Worm (Caenorhabditis elegans) whole organism, L2 larva: ENCODE results near the gene T12D8.5.

ENCODE experiments used
- C34F6.9 ChIP-seq: fragments of 150-350 bp; optimal IDR thresholded peaks from 2 replicates; lab custom pipeline; 2014; ENCODE audit warnings: missing biosample characterization, missing genetic modification characterization
- F13H6.1 ChIP-seq: sonication (generic microtip); optimal IDR thresholded peaks from 2 replicates; lab custom pipeline; 2016; ENCODE audit warnings: missing genetic modification characterization, missing compliant biosample characterization
- Y55F3AM.14 ChIP-seq: fragments of 200-800 bp; sonication (Bioruptor generic); optimal IDR thresholded peaks from 2 replicates; lab custom pipeline; 2018; ENCODE audit warnings: mild to moderate bottlenecking, missing genetic modification characterization, missing compliant biosample characterization
- ZK546.5 ChIP-seq: sonication (generic microtip); optimal IDR thresholded peaks from 2 replicates; lab custom pipeline; 2017; ENCODE audit warnings: missing biosample characterization, missing genetic modification characterization
- alr-1 ChIP-seq: fragments of 150-350 bp; optimal IDR thresholded peaks from 2 replicates; lab custom pipeline; 2014; ENCODE audit warnings: missing biosample characterization, missing genetic modification characterization
- ama-1 ChIP-seq: fragments of 150-350 bp; optimal IDR thresholded peaks from 2 replicates; lab custom pipeline; 2018; ENCODE audit warnings: inconsistent platforms
- blmp-1 ChIP-seq: sonication (generic microtip); optimal IDR thresholded peaks from 2 replicates; lab custom pipeline; 2017; ENCODE audit warnings: missing genetic modification characterization, mild to moderate bottlenecking, missing compliant biosample characterization, antibody characterized with exemption, moderate library complexity; ENCODE audit not compliant: insufficient read depth
- ceh-82 ChIP-seq: fragments of 150-350 bp; optimal IDR thresholded peaks from 2 replicates; lab custom pipeline; 2014; ENCODE audit warnings: missing biosample characterization, missing genetic modification characterization
- crh-2 ChIP-seq: sonication (generic microtip); optimal IDR thresholded peaks from 2 replicates; lab custom pipeline; 2017; ENCODE audit warnings: missing biosample characterization, missing genetic modification characterization
- elt-1 ChIP-seq: fragments of 150-350 bp; optimal IDR thresholded peaks from 2 replicates; lab custom pipeline; 2014; ENCODE audit warnings: missing biosample characterization, missing genetic modification characterization
- elt-3 ChIP-seq: sonication (generic microtip); optimal IDR thresholded peaks from 2 replicates; lab custom pipeline; 2017; ENCODE audit warnings: missing biosample characterization, missing genetic modification characterization
- gmeb-1 ChIP-seq: fragments of 150-350 bp; optimal IDR thresholded peaks from 2 replicates; lab custom pipeline; 2014; ENCODE audit warnings: missing biosample characterization, missing genetic modification characterization
- lin-11 ChIP-seq: fragments of 150-350 bp; sonication (generic microtip); optimal IDR thresholded peaks from 2 replicates; lab custom pipeline; 2014; ENCODE audit warnings: missing biosample characterization, missing genetic modification characterization, inconsistent platforms, mixed read lengths
- lin-13 ChIP-seq: fragments of 150-350 bp; optimal IDR thresholded peaks from 2 replicates; lab custom pipeline; 2014; ENCODE audit warnings: missing biosample characterization, missing genetic modification reagents, missing genetic modification characterization
- lin-39 ChIP-seq: fragments of 150-350 bp; optimal IDR thresholded peaks from 2 replicates; lab custom pipeline; 2014; ENCODE audit warnings: missing biosample characterization, missing genetic modification reagents, missing genetic modification characterization
- lsy-2 ChIP-seq, 2 experiments: fragments of 150-350 bp in 1 of 2; sonication (generic microtip) in 1 of 2; optimal IDR thresholded peaks; 2 replicates each; lab custom pipeline; 2014 to 2017; ENCODE audit warnings: missing biosample characterization in 2 of 2, missing genetic modification characterization in 2 of 2
- mab-5 ChIP-seq: fragments of 150-350 bp; optimal IDR thresholded peaks from 2 replicates; lab custom pipeline; 2014; ENCODE audit warnings: missing biosample characterization, missing genetic modification characterization
- nhr-10 ChIP-seq: sonication (generic microtip); optimal IDR thresholded peaks from 2 replicates; lab custom pipeline; 2017; ENCODE audit warnings: missing biosample characterization, missing genetic modification characterization
- nhr-11 ChIP-seq: fragments of 150-350 bp; optimal IDR thresholded peaks from 2 replicates; lab custom pipeline; 2014; ENCODE audit warnings: missing biosample characterization, missing genetic modification characterization
- nhr-129 ChIP-seq: fragments of 150-350 bp; optimal IDR thresholded peaks from 2 replicates; lab custom pipeline; 2014; ENCODE audit warnings: missing biosample characterization, missing genetic modification characterization
- nhr-21 ChIP-seq: fragments of 150-350 bp; optimal IDR thresholded peaks from 2 replicates; lab custom pipeline; 2014; ENCODE audit warnings: missing biosample characterization, missing genetic modification characterization
- nhr-237 ChIP-seq: fragments of 150-350 bp; optimal IDR thresholded peaks from 2 replicates; lab custom pipeline; 2014; ENCODE audit warnings: missing biosample characterization, missing genetic modification characterization
- nhr-25 ChIP-seq: fragments of 150-350 bp; sonication (generic microtip); optimal IDR thresholded peaks from 3 replicates; lab custom pipeline; 2014; ENCODE audit warnings: missing biosample characterization, missing genetic modification characterization
- nhr-6 ChIP-seq: fragments of 150-350 bp; optimal IDR thresholded peaks from 2 replicates; lab custom pipeline; 2014; ENCODE audit warnings: missing biosample characterization, missing genetic modification characterization
- nhr-77 ChIP-seq: fragments of 150-350 bp; optimal IDR thresholded peaks from 2 replicates; lab custom pipeline; 2014; ENCODE audit warnings: missing biosample characterization, missing genetic modification characterization
- peb-1 ChIP-seq: fragments of 150-350 bp; optimal IDR thresholded peaks from 2 replicates; lab custom pipeline; 2014; ENCODE audit warnings: missing biosample characterization, missing genetic modification characterization
- sem-4 ChIP-seq: fragments of 150-350 bp; optimal IDR thresholded peaks from 2 replicates; lab custom pipeline; 2014; ENCODE audit warnings: missing biosample characterization, missing genetic modification reagents, missing genetic modification characterization
- sma-9 ChIP-seq, 2 experiments: fragments of 150-350 bp in 1 of 2; sonication (generic microtip) in 1 of 2; optimal IDR thresholded peaks; 2 replicates each; lab custom pipeline; 2014 to 2016; ENCODE audit warnings: missing genetic modification characterization in 2 of 2, mild to moderate bottlenecking in 1 of 2, missing biosample characterization in 1 of 2, missing compliant biosample characterization in 1 of 2, missing genetic modification reagents in 1 of 2, moderate library complexity in 1 of 2
- snpc-4 ChIP-seq: fragments of 150-350 bp; optimal IDR thresholded peaks from 2 replicates; lab custom pipeline; 2014; ENCODE audit warnings: missing biosample characterization, missing genetic modification characterization
- unc-39 ChIP-seq: fragments of 150-350 bp; optimal IDR thresholded peaks from 2 replicates; lab custom pipeline; 2014; ENCODE audit warnings: missing biosample characterization, missing genetic modification characterization
- unc-55 ChIP-seq: fragments of 150-350 bp; sonication (generic microtip); optimal IDR thresholded peaks from 3 replicates; lab custom pipeline; 2014; ENCODE audit warnings: missing biosample characterization, missing genetic modification reagents, missing genetic modification characterization
- zag-1 ChIP-seq: fragments of 150-350 bp; optimal IDR thresholded peaks from 2 replicates; lab custom pipeline; 2014; ENCODE audit warnings: missing biosample characterization, missing genetic modification characterization
- ztf-1 ChIP-seq: fragments of 200-800 bp; sonication (Bioruptor generic); conservative IDR thresholded peaks from 2 replicates; pipeline ENCODE4 v1.3.6; 2022; ENCODE audit warnings: missing genetic modification characterization, missing compliant biosample characterization
- ztf-4 ChIP-seq: fragments of 150-350 bp; optimal IDR thresholded peaks from 2 replicates; lab custom pipeline; 2014; ENCODE audit warnings: missing biosample characterization, missing genetic modification characterization

Gene T12D8.5

ce11 chrIII:13622268-13622667 is 4.3 kb downstream of the T12D8.5 start, which contains the start of gene hip-1:
Gene hip-1, minus strand, starts transcription at chrIII:13622492.
- TF ChIP-seq nhr-77 (tag; lab: Kevin White, UChicago) (no peak), F13H6.1 (tag; lab: Kevin White, UChicago) (peak; percentile 44), snpc-4 (tag; lab: Kevin White, UChicago) (peak; percentile 35), nhr-10 (tag; lab: Kevin White, UChicago) (no peak), nhr-25 (tag; lab: Kevin White, UChicago) (peak; percentile 6), nhr-237 (no peak), C34F6.9 (peak; percentile 83), mab-5 (no peak), crh-2 (tag; lab: Kevin White, UChicago) (peak; percentile 59), unc-55 (GFP tag; lab: Kevin White, UChicago) (peak; percentile 68), sma-9 (GFP tag; optimal IDR thresholded peaks at IDR 0.05; lab: Kevin White, UChicago) (peak; percentile 19), sma-9 (tag; optimal IDR thresholded peaks at IDR 0.05; lab: Kevin White, UChicago) (no peak), lin-11 (tag; lab: Kevin White, UChicago) (peak; percentile 2), lsy-2 (tag; optimal IDR thresholded peaks at IDR 0.05; lab: Kevin White, UChicago) (peak; percentile 18 to 69), lin-13 (GFP tag; lab: Kevin White, UChicago) (peak; percentile 31), gmeb-1 (peak; percentile 65)

- TF ChIP-seq elt-1 (no peak), nhr-21 (no peak), ama-1 (no peak), ztf-1 (no peak), mab-5 (no peak), elt-3 (no peak), nhr-11 (tag; lab: Kevin White, UChicago) (no peak), F13H6.1 (tag; lab: Kevin White, UChicago) (no peak)
Observed at ce11 chrIII:13621717-13622116, 4.9 kb downstream of the T12D8.5 start.

- TF ChIP-seq alr-1 (tag; lab: Kevin White, UChicago): no peak
- TF ChIP-seq C34F6.9: no peak
- TF ChIP-seq lsy-2 (tag; optimal IDR thresholded peaks at IDR 0.05; lab: Kevin White, UChicago): no peak
- no peak for TF ChIP-seq snpc-4 (tag; lab: Kevin White, UChicago)
- no peak for TF ChIP-seq elt-1
- no peak for TF ChIP-seq gmeb-1
- no peak for TF ChIP-seq unc-39 (tag; lab: Kevin White, UChicago)
Observed at ce11 chrIII:13621012-13621411, 5.6 kb downstream of the T12D8.5 start.

ce11 chrIII:13616793-13617192 is 9.8 kb downstream of the T12D8.5 start, which contains the start of gene T12D8.9:
Gene T12D8.9, plus strand, starts transcription at chrIII:13617104.
- TF ChIP-seq nhr-129 (tag; lab: Kevin White, UChicago): peak; percentile 67
- no peak for TF ChIP-seq nhr-6 (tag; lab: Kevin White, UChicago)
- TF ChIP-seq lsy-2 (tag; optimal IDR thresholded peaks at IDR 0.05; lab: Kevin White, UChicago): peak in 1 of 2 experiments; percentile 3
- peak; percentile 67 for TF ChIP-seq F13H6.1 (tag; lab: Kevin White, UChicago)
- TF ChIP-seq sma-9 (GFP tag; optimal IDR thresholded peaks at IDR 0.05; lab: Kevin White, UChicago): peak; percentile 43
- TF ChIP-seq sma-9 (tag; optimal IDR thresholded peaks at IDR 0.05; lab: Kevin White, UChicago): no peak
- TF ChIP-seq ztf-4 (tag; lab: Kevin White, UChicago): no peak

- TF ChIP-seq sma-9 (GFP tag; optimal IDR thresholded peaks at IDR 0.05; lab: Kevin White, UChicago): no peak
- TF ChIP-seq sma-9 (tag; optimal IDR thresholded peaks at IDR 0.05; lab: Kevin White, UChicago): no peak
- no peak for TF ChIP-seq ceh-82 (tag; lab: Kevin White, UChicago)
- TF ChIP-seq nhr-21: no peak
- TF ChIP-seq mab-5: no peak
- TF ChIP-seq ZK546.5 (tag; lab: Kevin White, UChicago): no peak
- TF ChIP-seq zag-1 (tag; lab: Kevin White, UChicago): no peak
- TF ChIP-seq sem-4: no peak
- TF ChIP-seq lin-39 (tag; lab: Kevin White, UChicago): no peak
- TF ChIP-seq peb-1 (tag; lab: Kevin White, UChicago): no peak
- no peak for TF ChIP-seq lin-13 (GFP tag; lab: Kevin White, UChicago)
- no peak for TF ChIP-seq nhr-237
Observed at ce11 chrIII:13615530-13615929, 11.1 kb downstream of the T12D8.5 start.

ce11 chrIII:13614751-13615150 is 11.8 kb downstream of the T12D8.5 start:
- no peak for TF ChIP-seq F13H6.1 (tag; lab: Kevin White, UChicago)
- no peak for TF ChIP-seq nhr-6 (tag; lab: Kevin White, UChicago)
- TF ChIP-seq lin-13 (GFP tag; lab: Kevin White, UChicago): no peak
- TF ChIP-seq ceh-82 (tag; lab: Kevin White, UChicago): no peak
- no peak for TF ChIP-seq peb-1 (tag; lab: Kevin White, UChicago)
- no peak for TF ChIP-seq blmp-1 (tag; lab: Kevin White, UChicago)
- TF ChIP-seq nhr-10 (tag; lab: Kevin White, UChicago): no peak
- no peak for TF ChIP-seq unc-55 (GFP tag; lab: Kevin White, UChicago)
- TF ChIP-seq mab-5: no peak
- no peak for TF ChIP-seq elt-1
- no peak for TF ChIP-seq Y55F3AM.14
- no peak for TF ChIP-seq nhr-11 (tag; lab: Kevin White, UChicago)
- no peak for TF ChIP-seq nhr-25 (tag; lab: Kevin White, UChicago)
- TF ChIP-seq sma-9 (GFP tag; optimal IDR thresholded peaks at IDR 0.05; lab: Kevin White, UChicago): no peak
- no peak for TF ChIP-seq sma-9 (tag; optimal IDR thresholded peaks at IDR 0.05; lab: Kevin White, UChicago)
